Worm (Caenorhabditis elegans): ENCODE data around the gene nspe-8.

DNA sequence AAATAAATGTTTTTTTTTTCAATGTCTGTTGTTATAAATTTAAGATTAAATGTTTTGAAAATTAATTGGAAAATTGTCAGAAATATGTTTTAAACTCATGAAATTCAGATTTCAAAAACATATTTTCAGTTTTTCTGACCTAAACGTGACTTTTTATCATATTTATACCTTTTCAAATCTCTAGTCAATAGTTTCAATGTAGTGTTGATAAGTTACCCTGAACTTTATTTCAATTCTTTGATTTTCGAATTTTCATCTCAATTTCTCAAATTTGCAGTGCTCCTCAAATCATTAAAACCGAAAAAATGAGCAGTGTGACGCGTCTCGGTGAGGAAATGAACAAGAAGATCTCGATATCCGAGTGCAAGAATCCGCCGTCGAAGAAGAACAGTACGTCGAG is 32.7 kb upstream of the nspe-8 start, which contains the start of gene rgs-4:
- TF ChIP-seq dao-5 (tag; optimal IDR thresholded peaks at IDR 0.05) (no peak), W03F9.2 (tag; optimal IDR thresholded peaks at IDR 0.05) (no peak), him-1 (tag; optimal IDR thresholded peaks at IDR 0.05) (no peak)
